Worm (Caenorhabditis elegans): Measurements from ENCODE around the gene T06A10.2.

Gene T06A10.2

ce11 chrIV:16865487-16865886, 29.9 kb upstream of the T06A10.2 start, which contains the start of gene gtsf-1:
Gene gtsf-1, plus strand, starts transcription at chrIV:16865840.
- no peak for TF ChIP-seq mab-5 (tag; optimal IDR thresholded peaks at IDR 0.05)
- peak; percentile 24 for TF ChIP-seq hlh-1 (tag; optimal IDR thresholded peaks at IDR 0.05)
- peak; percentile 62 for TF ChIP-seq pha-4 (tag; optimal IDR thresholded peaks at IDR 0.05)
- peak; percentile 16 for TF ChIP-seq ztf-11 (tag; optimal IDR thresholded peaks at IDR 0.05)
- TF ChIP-seq elt-3 (tag; optimal IDR thresholded peaks at IDR 0.05) = no peak
- TF ChIP-seq ces-1 (GFP tag; optimal IDR thresholded peaks at IDR 0.05) = peak; percentile 61
- no peak for TF ChIP-seq bed-3 (GFP tag; optimal IDR thresholded peaks at IDR 0.05)
- TF ChIP-seq sem-2 (GFP tag; optimal IDR thresholded peaks at IDR 0.05) = peak; percentile 23
- TF ChIP-seq ceh-83 (GFP tag; optimal IDR thresholded peaks at IDR 0.05) = no peak
- no peak for TF ChIP-seq elt-1 (tag; optimal IDR thresholded peaks at IDR 0.05; ENCODE audit: borderline replicate concordance, insufficient read depth)
- TF ChIP-seq unc-120 (tag; optimal IDR thresholded peaks at IDR 0.05; ENCODE audit: poor library complexity, severe bottlenecking) = peak; percentile 38
- no peak for TF ChIP-seq blmp-1 (tag; optimal IDR thresholded peaks at IDR 0.05)
- no peak for TF ChIP-seq nhr-28 (tag; optimal IDR thresholded peaks at IDR 0.05)
- peak; percentile 46 for TF ChIP-seq lin-13 (tag; optimal IDR thresholded peaks at IDR 0.05)
- peak; percentile 82 for TF ChIP-seq nhr-237 (tag; optimal IDR thresholded peaks at IDR 0.05)
- TF ChIP-seq drap-1 (GFP tag; optimal IDR thresholded peaks at IDR 0.05) = peak; percentile 67
- TF ChIP-seq unc-62 (GFP tag; optimal IDR thresholded peaks at IDR 0.05) = no peak
- peak; percentile 45 for TF ChIP-seq nhr-12 (tag; optimal IDR thresholded peaks at IDR 0.05)
- TF ChIP-seq ceh-43 (GFP tag; optimal IDR thresholded peaks at IDR 0.05) = no peak
- TF ChIP-seq flh-1 (GFP tag; optimal IDR thresholded peaks at IDR 0.05) = no peak
- TF ChIP-seq ceh-39 (tag; optimal IDR thresholded peaks at IDR 0.05) = peak; percentile 40
- TF ChIP-seq lsy-2 (tag; optimal IDR thresholded peaks at IDR 0.05) = peak; percentile 78
- no peak for TF ChIP-seq snpc-4 (tag; optimal IDR thresholded peaks at IDR 0.05)
- peak; percentile 58 for TF ChIP-seq mls-2 (tag; optimal IDR thresholded peaks at IDR 0.05)
- TF ChIP-seq nhr-76 (tag; optimal IDR thresholded peaks at IDR 0.05) = no peak
- no peak for TF ChIP-seq tbx-8 (GFP tag; optimal IDR thresholded peaks at IDR 0.05)
- no peak for TF ChIP-seq unc-39 (tag; optimal IDR thresholded peaks at IDR 0.05)
- TF ChIP-seq zip-8 (tag; optimal IDR thresholded peaks at IDR 0.05) = no peak
- peak; percentile 73 for TF ChIP-seq M03D4.4 (tag; optimal IDR thresholded peaks at IDR 0.05)
- TF ChIP-seq sptf-1 (tag; optimal IDR thresholded peaks at IDR 0.05) = peak; percentile 83
- TF ChIP-seq cnd-1 (tag; optimal IDR thresholded peaks at IDR 0.05) = peak; percentile 58
- no peak for TF ChIP-seq lin-32 (GFP tag; optimal IDR thresholded peaks at IDR 0.05)
- no peak for TF ChIP-seq nhr-2 (tag; optimal IDR thresholded peaks at IDR 0.05)
- peak; percentile 88 for TF ChIP-seq mep-1 (tag; optimal IDR thresholded peaks at IDR 0.05)
- TF ChIP-seq ham-2 (GFP tag; optimal IDR thresholded peaks at IDR 0.05) = no peak

- TF ChIP-seq unc-62 (GFP tag; optimal IDR thresholded peaks at IDR 0.05) = no peak
- no peak for TF ChIP-seq lin-13 (tag; optimal IDR thresholded peaks at IDR 0.05)
- TF ChIP-seq zip-8 (tag; optimal IDR thresholded peaks at IDR 0.05) = no peak
- TF ChIP-seq pha-4 (tag; optimal IDR thresholded peaks at IDR 0.05) = no peak
- TF ChIP-seq unc-39 (tag; optimal IDR thresholded peaks at IDR 0.05) = no peak
- TF ChIP-seq mep-1 (tag; optimal IDR thresholded peaks at IDR 0.05) = no peak
- no peak for TF ChIP-seq nhr-12 (tag; optimal IDR thresholded peaks at IDR 0.05)
- TF ChIP-seq blmp-1 (tag; optimal IDR thresholded peaks at IDR 0.05) = no peak
- TF ChIP-seq snpc-4 (tag; optimal IDR thresholded peaks at IDR 0.05) = no peak
- TF ChIP-seq flh-1 (GFP tag; optimal IDR thresholded peaks at IDR 0.05) = no peak
- TF ChIP-seq ham-2 (GFP tag; optimal IDR thresholded peaks at IDR 0.05) = no peak
- no peak for TF ChIP-seq elt-3 (tag; optimal IDR thresholded peaks at IDR 0.05)
- no peak for TF ChIP-seq nhr-28 (tag; optimal IDR thresholded peaks at IDR 0.05)
- TF ChIP-seq mls-2 (tag; optimal IDR thresholded peaks at IDR 0.05) = no peak
- no peak for TF ChIP-seq hlh-1 (tag; optimal IDR thresholded peaks at IDR 0.05)
Observed at ce11 chrIV:16867223-16867622, 28.2 kb upstream of the T06A10.2 start, which contains the start of gene T06A10.107. Gene T06A10.107, plus strand, starts transcription at chrIV:16867523.

ce11 chrIV:16868900-16869299, 26.5 kb upstream of the T06A10.2 start, which contains the start of gene T06A10.106:
Gene T06A10.106, minus strand, starts transcription at chrIV:16869000.
- no peak for TF ChIP-seq mep-1 (tag; optimal IDR thresholded peaks at IDR 0.05)
- no peak for TF ChIP-seq ham-2 (GFP tag; optimal IDR thresholded peaks at IDR 0.05)
- TF ChIP-seq blmp-1 (tag; optimal IDR thresholded peaks at IDR 0.05) = no peak
- no peak for TF ChIP-seq pha-4 (tag; optimal IDR thresholded peaks at IDR 0.05)
- TF ChIP-seq sem-2 (GFP tag; optimal IDR thresholded peaks at IDR 0.05) = no peak
- TF ChIP-seq flh-1 (GFP tag; optimal IDR thresholded peaks at IDR 0.05) = no peak
- TF ChIP-seq sptf-1 (tag; optimal IDR thresholded peaks at IDR 0.05) = no peak
- no peak for TF ChIP-seq unc-120 (tag; optimal IDR thresholded peaks at IDR 0.05; ENCODE audit: poor library complexity, severe bottlenecking)
- no peak for TF ChIP-seq nhr-12 (tag; optimal IDR thresholded peaks at IDR 0.05)
- no peak for TF ChIP-seq lin-32 (GFP tag; optimal IDR thresholded peaks at IDR 0.05)
- TF ChIP-seq ceh-83 (GFP tag; optimal IDR thresholded peaks at IDR 0.05) = no peak
- no peak for TF ChIP-seq snpc-4 (tag; optimal IDR thresholded peaks at IDR 0.05)
- no peak for TF ChIP-seq lsy-2 (tag; optimal IDR thresholded peaks at IDR 0.05)
- TF ChIP-seq nhr-2 (tag; optimal IDR thresholded peaks at IDR 0.05) = no peak
- no peak for TF ChIP-seq elt-1 (tag; optimal IDR thresholded peaks at IDR 0.05; ENCODE audit: borderline replicate concordance, insufficient read depth)
- TF ChIP-seq zip-8 (tag; optimal IDR thresholded peaks at IDR 0.05) = no peak
- TF ChIP-seq unc-62 (GFP tag; optimal IDR thresholded peaks at IDR 0.05) = no peak
- no peak for TF ChIP-seq nhr-237 (tag; optimal IDR thresholded peaks at IDR 0.05)
